Fruit fly (Drosophila melanogaster): ENCODE results near the gene jvl.

Gene jvl

dm6 chr3R:14711447-14712163 lies 29.8 kb upstream of the jvl start (continued):
- TF ChIP-seq CG14014 (GFP tag; IDR thresholded peaks at IDR 0.05) (peak; percentile 46; the same call in 1 of the 2 replicates), grau (tag; optimal IDR thresholded peaks at IDR 0.05) (peak; percentile 42), CG6791 (GFP tag; IDR thresholded peaks at IDR 0.05; ENCODE audit: partially characterized antibody) (no peak), CG1792 (GFP tag; optimal IDR thresholded peaks at IDR 0.05) (no peak), CG34224 (GFP tag; IDR thresholded peaks at IDR 0.05; ENCODE audit: partially characterized antibody) (no peak), CG11695 (GFP tag; IDR thresholded peaks at IDR 0.05) (peak; percentile 61; the same call in 2 of the 3 replicates), tll (GFP tag; optimal IDR thresholded peaks at IDR 0.05) (no peak), CG4707 (GFP tag; optimal IDR thresholded peaks at IDR 0.05) (no peak), gem (tag; optimal IDR thresholded peaks at IDR 0.05) (peak; percentile 44), CG3847 (GFP tag; IDR thresholded peaks at IDR 0.05) (0 out of 2 replicates have a peak, but pooled peaks have one; percentile 13), Hr78 (GFP tag; optimal IDR thresholded peaks at IDR 0.05) (peak in 1 of 2 experiments; percentile 20), otp (GFP tag; IDR thresholded peaks at IDR 0.05) (no peak), bcd (GFP tag; optimal IDR thresholded peaks at IDR 0.05) (no peak), gcm (GFP tag; optimal IDR thresholded peaks at IDR 0.05) (peak; percentile 94), CG15011 (GFP tag; optimal IDR thresholded peaks at IDR 0.05) (peak; percentile 28), CG12155 (GFP tag; optimal IDR thresholded peaks at IDR 0.05) (peak; percentile 4), ci (GFP tag; IDR thresholded peaks at IDR 0.05) (no peak), so (GFP tag; IDR thresholded peaks at IDR 0.05) (0 out of 3 replicates have a peak, but pooled peaks have one; percentile 15), CG17359 (tag; optimal IDR thresholded peaks at IDR 0.05) (no peak), CG8924 (tag; optimal IDR thresholded peaks at IDR 0.05) (peak; percentile 3), Deaf1 (tag; optimal IDR thresholded peaks at IDR 0.05) (peak; percentile 16), E2f1 (GFP tag; IDR thresholded peaks at IDR 0.05) (peak; percentile 52; the same call in 1 of the 2 replicates), CG14441 (GFP tag; IDR thresholded peaks at IDR 0.05) (0 out of 2 replicates have a peak, but pooled peaks have one; percentile 9), hkb (optimal IDR thresholded peaks at IDR 0.05) (no peak), hkb (GFP tag; IDR thresholded peaks at IDR 0.05) (peak; percentile 34; the same call in 1 of the 2 replicates), CG2678 (tag; optimal IDR thresholded peaks at IDR 0.05) (peak; percentile 47), ftz-f1 (GFP tag; optimal IDR thresholded peaks at IDR 0.05) (no peak), CG31388 (GFP tag; optimal IDR thresholded peaks at IDR 0.05) (no peak), crol (GFP tag; IDR thresholded peaks at IDR 0.05) (peak; percentile 90), fd64A (GFP tag; optimal IDR thresholded peaks at IDR 0.05) (no peak), Drgx (GFP tag; IDR thresholded peaks at IDR 0.05) (no peak), CG6683 (GFP tag; optimal IDR thresholded peaks at IDR 0.05) (no peak), MTF-1 (GFP tag; optimal IDR thresholded peaks at IDR 0.05; ENCODE audit: borderline replicate concordance) (no peak), CG18599 (GFP tag; optimal IDR thresholded peaks at IDR 0.05) (peak; percentile 66), pan (optimal IDR thresholded peaks at IDR 0.05) (no peak), pan (GFP tag; optimal IDR thresholded peaks at IDR 0.05 in 1 of 2, IDR thresholded peaks at IDR 0.05 in 1 of 2) (peak in 1 of 2 experiments; percentile 54), row (GFP tag; IDR thresholded peaks at IDR 0.05) (peak; percentile 30; the same call in 2 of the 3 replicates), prd (optimal IDR thresholded peaks at IDR 0.05) (no peak), prd (GFP tag; IDR thresholded peaks at IDR 0.05) (peak; percentile 28; the same call in 2 of the 3 replicates), sens (GFP tag) (peak; percentile 19), Hr51 (GFP tag; optimal IDR thresholded peaks at IDR 0.05) (peak in 1 of 2 experiments; percentile 9), repo (GFP tag; optimal IDR thresholded peaks at IDR 0.05) (no peak), CG6813 (GFP tag; optimal IDR thresholded peaks at IDR 0.05) (peak; percentile 21), Adf1 (GFP tag; IDR thresholded peaks at IDR 0.05) (peak; percentile 17; the same call in 1 of the 2 replicates), CG10543 (GFP tag; optimal IDR thresholded peaks at IDR 0.05) (no peak), BtbVII (GFP tag; optimal IDR thresholded peaks at IDR 0.05) (no peak), Dad (GFP tag; optimal IDR thresholded peaks at IDR 0.05) (no peak), CG42726 (GFP tag; IDR thresholded peaks at IDR 0.05; ENCODE audit: partially characterized antibody) (no peak)

All from whole organism, embryonic.